Worm (Caenorhabditis elegans): ENCODE results near the gene lgc-29.

lgc-29 gene

DNA sequence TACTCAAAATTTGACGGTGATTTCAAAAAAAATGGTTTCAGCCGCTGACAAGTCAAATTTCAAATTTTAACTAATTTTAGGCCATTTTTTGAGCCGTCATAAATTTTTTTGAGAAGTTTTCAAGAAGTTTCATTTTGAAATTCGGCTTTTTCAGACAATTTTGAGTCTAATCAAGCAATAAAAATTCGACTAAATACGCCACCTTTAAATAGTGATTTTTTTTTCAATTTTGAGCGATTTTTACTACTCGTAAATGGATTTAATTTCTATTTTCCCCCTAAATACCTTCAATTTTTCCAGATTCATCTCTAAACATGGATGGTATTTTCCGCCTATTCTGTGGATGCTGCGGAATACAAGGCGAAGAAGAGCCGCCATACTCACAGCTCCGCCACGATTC lies 5.4 kb downstream of the lgc-29 start, which contains the start of gene Y45G5AL.1:
TSS of gene Y45G5AL.1 (plus strand) at position 301 of the 400 bp plus-strand sequence.
- TF ChIP-seq swsn-7 (tag; optimal IDR thresholded peaks at IDR 0.05) (no peak), mef-2 (tag; optimal IDR thresholded peaks at IDR 0.05) (no peak), Y116A8C.19 (tag; optimal IDR thresholded peaks at IDR 0.05; ENCODE audit: borderline replicate concordance) (no peak), mdl-1 (tag; optimal IDR thresholded peaks at IDR 0.05) (no peak), fkh-8 (tag; optimal IDR thresholded peaks at IDR 0.05) (no peak), fkh-10 (GFP tag; optimal IDR thresholded peaks at IDR 0.05) (no peak), nhr-84 (tag; optimal IDR thresholded peaks at IDR 0.05) (no peak), mab-9 (GFP tag; IDR thresholded peaks at IDR 0.05) (no peak), ztf-4 (tag; optimal IDR thresholded peaks at IDR 0.05) (no peak), F16B12.6 (tag; optimal IDR thresholded peaks at IDR 0.05) (no peak), nhr-20 (tag; optimal IDR thresholded peaks at IDR 0.05) (no peak), dpl-1 (GFP tag; optimal IDR thresholded peaks at IDR 0.05) (no peak), elt-2 (tag; optimal IDR thresholded peaks at IDR 0.05) (no peak)

DNA sequence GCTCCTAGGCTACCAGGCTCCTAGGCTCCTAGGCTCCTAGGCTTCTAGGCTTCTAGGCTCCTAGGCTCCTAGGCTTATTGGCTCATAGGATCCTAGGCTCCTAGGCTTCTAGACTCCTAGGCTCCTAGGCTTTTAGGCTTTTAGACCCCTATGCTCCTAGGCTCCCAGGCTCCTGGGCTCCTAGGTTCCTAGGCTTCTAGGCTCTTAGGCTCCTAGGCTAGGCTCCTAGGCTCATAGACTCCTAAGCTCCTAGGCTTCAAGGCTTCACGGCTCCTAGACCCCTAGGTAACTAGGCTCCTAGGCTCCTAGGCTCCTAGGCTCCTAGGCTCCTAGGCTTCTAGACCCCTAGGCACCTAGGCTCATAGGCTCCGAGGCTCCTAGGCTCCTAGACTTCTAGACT lies 12.6 kb downstream of the lgc-29 start:
- TF ChIP-seq nhr-19 (GFP tag; conservative IDR thresholded peaks at IDR 0.05) (no peak), hlh-4 (tag; optimal IDR thresholded peaks at IDR 0.05) (no peak), unc-86 (tag; optimal IDR thresholded peaks at IDR 0.05) (no peak), fos-1 (tag; optimal IDR thresholded peaks at IDR 0.05) (no peak), mep-1 (tag; optimal IDR thresholded peaks at IDR 0.05) (no peak), lin-39 (tag; optimal IDR thresholded peaks at IDR 0.05) (no peak), egl-13 (tag; optimal IDR thresholded peaks at IDR 0.05) (no peak)

DNA sequence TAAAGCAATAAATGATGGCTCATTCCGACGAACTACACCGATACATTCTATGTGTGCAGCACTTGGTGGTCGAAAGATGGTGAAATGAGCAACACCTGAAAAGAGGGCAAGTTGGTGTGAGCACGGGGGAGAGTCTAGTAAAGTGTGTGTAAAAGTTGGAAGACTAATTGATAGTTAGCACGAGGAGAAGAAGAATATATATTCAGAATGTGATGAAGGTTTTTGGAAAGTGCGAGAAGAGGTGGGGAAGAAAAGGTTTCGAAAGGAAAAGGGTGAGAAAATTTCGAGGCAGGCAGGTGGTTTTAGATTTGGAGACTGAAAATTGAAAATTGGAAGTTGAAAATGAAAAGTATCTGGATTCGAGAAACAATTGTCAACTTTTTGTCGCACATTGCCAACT lies 13.4 kb downstream of the lgc-29 start, which contains the start of gene Y45G5AM.6:
TSS of gene Y45G5AM.6 (minus strand) at position 101 of the 400 bp plus-strand sequence.
- no peak for TF ChIP-seq pqm-1 (tag; optimal IDR thresholded peaks at IDR 0.05)
- no peak for TF ChIP-seq hpl-2 (GFP tag; optimal IDR thresholded peaks at IDR 0.05)
- TF ChIP-seq nhr-71 (tag; optimal IDR thresholded peaks at IDR 0.05) = no peak
- no peak for TF ChIP-seq lin-14 (GFP tag; optimal IDR thresholded peaks at IDR 0.05)
- no peak for TF ChIP-seq lin-15B (tag; optimal IDR thresholded peaks at IDR 0.05)
- TF ChIP-seq zip-4 (GFP tag; optimal IDR thresholded peaks at IDR 0.05) = no peak
- no peak for TF ChIP-seq zag-1 (tag; optimal IDR thresholded peaks at IDR 0.05)
- no peak for TF ChIP-seq F16B12.6 (tag; optimal IDR thresholded peaks at IDR 0.05)
- no peak for TF ChIP-seq nhr-85 (tag)
- TF ChIP-seq nhr-28 (tag; optimal IDR thresholded peaks at IDR 0.05) = no peak

DNA sequence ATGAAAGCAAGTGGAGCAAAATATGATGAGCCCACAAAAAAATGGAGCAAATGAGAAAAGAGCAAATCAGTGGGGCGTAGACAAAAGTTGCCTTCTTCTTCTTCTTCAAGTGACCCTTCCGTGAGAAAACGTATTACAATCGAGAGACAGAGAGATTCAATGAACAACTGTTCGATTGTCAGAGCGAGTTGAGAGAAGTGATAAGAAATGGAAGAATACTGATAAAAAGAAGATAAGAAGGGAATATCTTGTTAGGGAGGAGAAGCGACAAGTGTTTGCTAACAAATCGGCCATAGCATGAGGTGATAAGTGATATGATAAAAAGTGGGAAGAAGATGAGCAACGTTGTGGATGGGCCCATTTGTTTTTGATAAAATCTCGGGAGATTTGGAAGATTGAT lies 18.5 kb downstream of the lgc-29 start:
- TF ChIP-seq F16B12.6 (tag; optimal IDR thresholded peaks at IDR 0.05) (no peak), nhr-71 (tag; optimal IDR thresholded peaks at IDR 0.05) (peak; percentile 64), rnt-1 (tag; optimal IDR thresholded peaks at IDR 0.05) (peak; percentile 51), zip-4 (GFP tag; optimal IDR thresholded peaks at IDR 0.05) (no peak), sox-4 (tag; optimal IDR thresholded peaks at IDR 0.05) (no peak), lsy-2 (tag; optimal IDR thresholded peaks at IDR 0.05) (peak in 1 of 2 experiments; percentile 52), mep-1 (tag; optimal IDR thresholded peaks at IDR 0.05) (no peak), nhr-20 (tag; optimal IDR thresholded peaks at IDR 0.05) (peak; percentile 34), swsn-7 (tag; optimal IDR thresholded peaks at IDR 0.05) (peak; percentile 4), ceh-88 (GFP tag; IDR thresholded peaks at IDR 0.05) (no peak), snu-23 (GFP tag; optimal IDR thresholded peaks at IDR 0.05) (peak; percentile 26), mef-2 (tag; optimal IDR thresholded peaks at IDR 0.05) (no peak), lin-14 (GFP tag; optimal IDR thresholded peaks at IDR 0.05) (peak; percentile 88), egl-13 (tag; optimal IDR thresholded peaks at IDR 0.05) (no peak)

DNA sequence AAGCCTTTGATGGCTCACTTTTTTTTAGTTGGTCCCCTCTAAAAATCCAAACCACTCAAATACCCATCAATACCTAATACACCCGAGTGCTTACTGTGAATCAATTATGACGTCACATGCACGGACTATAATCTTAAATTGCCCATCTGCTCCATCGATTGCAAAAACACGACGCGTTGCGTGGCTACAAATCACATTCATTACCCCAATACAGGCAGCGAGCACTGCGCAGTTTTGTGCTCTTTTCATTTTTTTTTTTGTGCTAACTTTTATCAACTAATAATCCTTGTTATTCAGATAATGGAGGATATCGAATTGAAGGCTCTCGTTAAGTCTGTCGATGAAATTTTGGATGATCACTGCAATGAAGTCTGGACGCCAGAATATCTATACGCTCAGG lies 21.3 kb downstream of the lgc-29 start, which contains the start of gene Y45G5AM.5:
TSS of gene Y45G5AM.5 (plus strand) at position 301 of the 400 bp plus-strand sequence.
- TF ChIP-seq C04F5.9 (tag; optimal IDR thresholded peaks at IDR 0.05) (no peak), pqm-1 (tag; optimal IDR thresholded peaks at IDR 0.05) (no peak), lin-15B (tag; optimal IDR thresholded peaks at IDR 0.05) (no peak), mef-2 (tag; optimal IDR thresholded peaks at IDR 0.05) (no peak), nhr-85 (tag) (no peak), unc-30 (tag; optimal IDR thresholded peaks at IDR 0.05) (no peak), mdl-1 (tag; optimal IDR thresholded peaks at IDR 0.05) (no peak), aha-1 (tag; optimal IDR thresholded peaks at IDR 0.05) (no peak), C34B4.2 (tag; optimal IDR thresholded peaks at IDR 0.05) (no peak)

All from whole organism, L1 larva.